Worm (Caenorhabditis elegans) whole organism, midembryonic: ENCODE measurements around the gene C49A9.1.

Source experiments
- T22C8.4 ChIP-seq: fragments of 200-800 bp; sonication (Bioruptor generic); IDR thresholded peaks from 2 replicates; pipeline ENCODE4 v1.3.6; 2022; ENCODE audit warnings: missing genetic modification characterization, missing compliant biosample characterization
- cog-1 ChIP-seq: sonication (generic microtip); optimal IDR thresholded peaks from 2 replicates; lab custom pipeline; 2016; ENCODE audit warnings: missing genetic modification characterization, missing compliant biosample characterization
- flt-1 ChIP-seq: fragments of 200-800 bp; sonication (Bioruptor generic); IDR thresholded peaks from 2 replicates; pipeline ENCODE4 v1.3.6; 2022; ENCODE audit warnings: missing genetic modification characterization, missing compliant biosample characterization
- klf-2 ChIP-seq: fragments of 200-800 bp; sonication (Bioruptor generic); conservative IDR thresholded peaks from 2 replicates; pipeline ENCODE4 v1.3.6; 2022; ENCODE audit warnings: missing genetic modification reagents, missing genetic modification characterization, missing compliant biosample characterization
- med-1 ChIP-seq: sonication (generic microtip); optimal IDR thresholded peaks from 2 replicates; lab custom pipeline; 2017; ENCODE audit warnings: missing genetic modification characterization, mild to moderate bottlenecking, missing compliant biosample characterization, antibody characterized with exemption, missing genetic modification reagents; ENCODE audit not compliant: insufficient read depth
- ref-1 ChIP-seq: fragments of 200-800 bp; sonication (Bioruptor generic); conservative IDR thresholded peaks from 2 replicates; pipeline ENCODE4 v1.3.6; 2022; ENCODE audit warnings: missing genetic modification reagents, missing genetic modification characterization, missing compliant biosample characterization
- tab-1 ChIP-seq: fragments of 200-800 bp; sonication (Bioruptor generic); IDR thresholded peaks from 2 replicates; pipeline ENCODE4 v1.3.6; 2022; ENCODE audit warnings: missing genetic modification characterization, missing compliant biosample characterization
- ztf-23 ChIP-seq: fragments of 200-800 bp; sonication (Bioruptor generic); IDR thresholded peaks from 2 replicates; pipeline ENCODE4 v1.3.6; 2022; ENCODE audit warnings: missing genetic modification reagents, missing genetic modification characterization, missing compliant biosample characterization
- ztf-29 ChIP-seq: fragments of 200-800 bp; sonication (Bioruptor generic); IDR thresholded peaks from 2 replicates; pipeline ENCODE4 v1.3.6; 2022; ENCODE audit warnings: missing genetic modification reagents, missing genetic modification characterization, missing compliant biosample characterization

ce11 chrIV:6254635-6255034, 26.6 kb downstream of the C49A9.1 start, which contains the start of gene T13A10.64:
- TF ChIP-seq ztf-29 (no peak), T22C8.4 (GFP tag; lab: Robert Waterston, UW) (no peak), tab-1 (GFP tag; lab: Robert Waterston, UW) (no peak), ztf-23 (no peak), med-1 (GFP tag; lab: Kevin White, UChicago) (no peak), cog-1 (tag; lab: Kevin White, UChicago) (no peak), flt-1 (GFP tag; lab: Robert Waterston, UW) (no peak), klf-2 (GFP tag; lab: Robert Waterston, UW) (no peak), ref-1 (GFP tag; lab: Robert Waterston, UW) (no peak)
